Fruit fly (Drosophila melanogaster): ENCODE data around the gene nes.

The nes gene

DNA sequence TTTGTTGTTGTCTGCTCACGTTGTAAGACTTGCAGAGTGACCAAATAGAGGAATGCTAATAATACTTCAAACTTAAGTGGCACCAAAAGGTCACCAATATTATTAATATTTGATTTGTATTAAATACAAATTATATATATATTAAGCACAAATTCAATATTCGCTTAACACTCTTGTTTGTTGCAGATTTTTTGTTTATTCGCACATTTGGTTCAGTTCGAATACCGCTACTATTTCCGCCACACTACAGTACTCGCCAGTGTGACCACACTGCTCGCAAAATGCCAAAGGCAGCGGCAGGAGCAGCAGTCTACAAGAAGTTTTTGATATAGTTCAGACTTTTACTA lies 3.6 kb upstream of the nes start, which contains the start of gene Max (continued):
- TF ChIP-seq lmd (GFP tag; IDR thresholded peaks at IDR 0.05) (peak; percentile 62), Sin3A (optimal IDR thresholded peaks at IDR 0.05) (no peak), esg (GFP tag; conservative IDR thresholded peaks at IDR 0.05) (peak; percentile 45), CG1792 (GFP tag; optimal IDR thresholded peaks at IDR 0.05) (no peak), CG10462 (GFP tag; optimal IDR thresholded peaks at IDR 0.05) (peak; percentile 15), CG17361 (GFP tag; IDR thresholded peaks at IDR 0.05) (peak; percentile 59), CG11093 (GFP tag; IDR thresholded peaks at IDR 0.05) (0 out of 3 replicates have a peak, but pooled peaks have one; percentile 32), prd (optimal IDR thresholded peaks at IDR 0.05) (no peak), prd (GFP tag; IDR thresholded peaks at IDR 0.05) (peak; percentile 77), D19B (GFP tag; optimal IDR thresholded peaks at IDR 0.05) (peak; percentile 29), Hr51 (GFP tag; optimal IDR thresholded peaks at IDR 0.05) (peak in 1 of 2 experiments; percentile 82), CG9609 (GFP tag; optimal IDR thresholded peaks at IDR 0.05) (no peak), CG5953 (GFP tag; IDR thresholded peaks at IDR 0.05) (no peak), rib (GFP tag; IDR thresholded peaks at IDR 0.05) (no peak), Nf-YC (tag; optimal IDR thresholded peaks at IDR 0.05) (no peak), CG10267 (tag; optimal IDR thresholded peaks at IDR 0.05) (peak; percentile 77), CHES-1-like (GFP tag; optimal IDR thresholded peaks at IDR 0.05) (no peak), H15 (GFP tag; IDR thresholded peaks at IDR 0.05) (peak; percentile 76), Neu2 (GFP tag; optimal IDR thresholded peaks at IDR 0.05; ENCODE audit: borderline replicate concordance) (no peak), bigmax (GFP tag; optimal IDR thresholded peaks at IDR 0.05) (peak; percentile 8), lab (GFP tag; optimal IDR thresholded peaks at IDR 0.05) (peak; percentile 86), ATbp (GFP tag; optimal IDR thresholded peaks at IDR 0.05) (peak; percentile 0), schlank (tag; optimal IDR thresholded peaks at IDR 0.05) (peak; percentile 41), ftz-f1 (GFP tag; optimal IDR thresholded peaks at IDR 0.05) (peak; percentile 12), Chrac-16 (GFP tag; optimal IDR thresholded peaks at IDR 0.05) (peak; percentile 60), Max (GFP tag; optimal IDR thresholded peaks at IDR 0.05) (peak; percentile 92), CG8924 (tag; optimal IDR thresholded peaks at IDR 0.05) (peak; percentile 79), CG2116 (GFP tag; optimal IDR thresholded peaks at IDR 0.05) (peak; percentile 50), cwo (GFP tag; optimal IDR thresholded peaks at IDR 0.05) (no peak), pita (GFP tag; optimal IDR thresholded peaks at IDR 0.05) (no peak), CG10979 (tag; optimal IDR thresholded peaks at IDR 0.05) (peak; percentile 71), CG1832 (GFP tag; optimal IDR thresholded peaks at IDR 0.05) (no peak), CG30431 (GFP tag; optimal IDR thresholded peaks at IDR 0.05) (peak; percentile 42), corto (GFP tag; optimal IDR thresholded peaks at IDR 0.05) (no peak), tll (GFP tag; optimal IDR thresholded peaks at IDR 0.05) (peak in 1 of 2 experiments; percentile 36), CG4707 (GFP tag; optimal IDR thresholded peaks at IDR 0.05) (no peak), Opbp (GFP tag; IDR thresholded peaks at IDR 0.05; ENCODE audit: partially characterized antibody) (0 out of 3 replicates have a peak, but pooled peaks have one; percentile 44), MTF-1 (GFP tag; optimal IDR thresholded peaks at IDR 0.05; ENCODE audit: borderline replicate concordance) (peak; percentile 5), otp (GFP tag; IDR thresholded peaks at IDR 0.05) (0 out of 3 replicates have a peak, but pooled peaks have one; percentile 12), Optix (GFP tag; IDR thresholded peaks at IDR 0.05) (peak; percentile 49; the same call in 2 of the 3 replicates), CG16863 (GFP tag; optimal IDR thresholded peaks at IDR 0.05) (no peak), crc (GFP tag; optimal IDR thresholded peaks at IDR 0.05) (no peak), CTCF (GFP tag; optimal IDR thresholded peaks at IDR 0.05) (no peak), CG12299 (tag; optimal IDR thresholded peaks at IDR 0.05) (peak; percentile 61), MESR4 (GFP tag; optimal IDR thresholded peaks at IDR 0.05) (peak; percentile 53), CG12104 (GFP tag; optimal IDR thresholded peaks at IDR 0.05) (peak; percentile 63), CG3407 (GFP tag; optimal IDR thresholded peaks at IDR 0.05) (peak; percentile 43), cas (GFP tag; IDR thresholded peaks at IDR 0.05) (no peak), CG31388 (GFP tag; optimal IDR thresholded peaks at IDR 0.05) (no peak), CG5245 (GFP tag; optimal IDR thresholded peaks at IDR 0.05) (peak; percentile 40), slbo (GFP tag; IDR thresholded peaks at IDR 0.05) (peak; percentile 84), CG16815 (GFP tag; optimal IDR thresholded peaks at IDR 0.05) (no peak)

Measured in whole organism, embryonic.